Fruit fly (Drosophila melanogaster) whole organism, larva: Measurements from ENCODE around the gene CG14154.

Experiments
- noc ChIP-seq: fragments of 200-800 bp; sonication (Bioruptor generic); optimal IDR thresholded peaks from 3 replicates; lab custom pipeline; 2019; ENCODE audit warnings: missing biosample characterization, mild to moderate bottlenecking, missing genetic modification characterization, moderate library complexity

Gene CG14154

dm6 chr3L:10641589-10641988, at the start of gene CG14154:
Gene CG14154, plus strand, starts transcription at chr3L:10641889.
- TF ChIP-seq noc (tag; lab: Kevin White, UChicago) = no peak

- no peak for TF ChIP-seq noc (tag; lab: Kevin White, UChicago)
Measured at dm6 chr3L:10599512-10599911, 42.2 kb upstream of the CG14154 start.

- TF ChIP-seq noc (tag; lab: Kevin White, UChicago) = no peak
Measured at dm6 chr3L:10623476-10623875, 18.2 kb upstream of the CG14154 start, which contains the start of gene CG42521. Gene CG42521, minus strand, starts transcription at chr3L:10623576.

dm6 chr3L:10625499-10625898, 16.2 kb upstream of the CG14154 start, which contains the start of gene CG43127:
Gene CG43127, minus strand, starts transcription at chr3L:10625599.
- TF ChIP-seq noc (tag; lab: Kevin White, UChicago) = no peak

dm6 chr3L:10626199-10626598, 15.5 kb upstream of the CG14154 start, which contains the start of gene CG34238:
Gene CG34238, plus strand, starts transcription at chr3L:10626499.
- no peak for TF ChIP-seq noc (tag; lab: Kevin White, UChicago)

DNA sequence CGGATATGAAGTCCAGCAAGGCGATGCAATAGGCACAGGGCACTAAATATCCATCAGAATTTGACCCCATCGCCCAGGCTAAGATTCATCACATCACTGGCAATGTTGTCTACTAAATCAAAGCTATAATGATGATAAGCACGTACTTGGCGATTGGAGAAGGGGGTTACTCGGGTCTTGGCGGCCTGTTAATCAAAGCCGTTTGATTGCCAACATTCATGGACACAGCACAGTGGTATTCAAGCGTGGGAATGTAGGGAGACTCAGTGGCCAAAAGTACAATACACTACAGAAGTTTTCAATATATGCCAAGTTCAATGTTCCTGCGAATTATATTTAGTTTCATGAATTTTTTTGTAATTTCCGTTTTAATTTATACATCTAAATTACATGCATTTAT, 13.3 kb upstream of the CG14154 start, which contains the start of gene CG14151:
Gene CG14151, minus strand, starts transcription at position 101 of the 400 bp plus-strand sequence.
- no peak for TF ChIP-seq noc (tag; lab: Kevin White, UChicago)

- no peak for TF ChIP-seq noc (tag; lab: Kevin White, UChicago)
Measured at dm6 chr3L:10629969-10630368, 11.7 kb upstream of the CG14154 start, which contains the start of gene CG42536. Gene CG42536, minus strand, starts transcription at chr3L:10630069.

DNA sequence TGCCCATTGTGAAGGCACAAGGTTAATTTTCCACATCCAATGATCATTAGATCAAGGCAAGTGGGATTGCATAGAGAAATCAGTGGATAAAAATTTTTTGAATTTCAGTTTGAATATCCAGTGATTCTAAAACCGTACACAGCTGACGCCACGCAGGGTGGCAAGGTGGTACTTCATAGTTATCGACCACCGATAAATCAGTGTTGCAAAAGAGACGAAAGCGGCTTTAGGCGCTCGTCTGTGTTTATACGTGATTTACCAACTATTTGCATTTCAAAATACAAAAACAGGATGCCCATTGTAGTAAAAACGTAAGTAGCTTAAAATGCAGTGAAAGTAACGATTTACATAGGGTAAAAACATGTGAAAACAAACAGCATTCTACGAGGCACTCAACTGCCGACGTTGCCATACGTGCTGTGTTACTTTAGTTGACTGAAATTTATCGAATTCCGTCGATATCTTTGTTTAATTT, 10.8 kb upstream of the CG14154 start, which contains the start of the genes CG42535, CG34001 and hay:
Gene CG42535, minus strand, starts transcription at position 51 of the 475 bp plus-strand sequence.
Gene CG34001, plus strand, starts transcription at position 195 of the 475 bp plus-strand sequence.
Gene hay, plus strand, starts transcription at position 195 of the 475 bp plus-strand sequence.
- no peak for TF ChIP-seq noc (tag; lab: Kevin White, UChicago)

dm6 chr3L:10637819-10638218, 3.9 kb upstream of the CG14154 start, which contains the start of gene Cnep1r2:
Gene Cnep1r2, plus strand, starts transcription at chr3L:10638146.
- TF ChIP-seq noc (tag; lab: Kevin White, UChicago) = peak; percentile 94

- no peak for TF ChIP-seq noc (tag; lab: Kevin White, UChicago)
Measured at dm6 chr3L:10639440-10639839, 2.2 kb upstream of the CG14154 start, which contains the start of gene CG18628. Gene CG18628, plus strand, starts transcription at chr3L:10639740.

DNA sequence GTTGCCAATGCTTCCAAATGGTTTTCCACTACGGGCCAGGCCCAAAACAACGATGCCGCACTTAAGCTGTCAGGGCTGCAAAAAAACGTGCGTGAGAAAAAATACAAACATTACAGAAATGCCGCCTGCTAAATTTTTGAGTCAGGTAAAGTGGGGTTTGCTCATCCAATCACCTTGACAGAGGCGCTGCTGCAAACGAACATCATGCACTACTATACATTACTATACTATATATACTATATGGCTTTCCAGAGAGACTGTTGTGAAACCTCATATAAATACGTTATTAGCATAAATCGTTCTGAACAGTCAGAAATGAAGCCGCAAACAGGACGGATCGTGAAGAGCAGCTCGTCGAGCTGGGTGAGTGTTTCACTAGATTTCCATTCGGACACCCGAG, 1.5 kb downstream of the CG14154 start, which contains the start of gene CG14153:
Gene CG14153, plus strand, starts transcription at position 301 of the 400 bp plus-strand sequence.
- TF ChIP-seq noc (tag; lab: Kevin White, UChicago) = no peak

DNA sequence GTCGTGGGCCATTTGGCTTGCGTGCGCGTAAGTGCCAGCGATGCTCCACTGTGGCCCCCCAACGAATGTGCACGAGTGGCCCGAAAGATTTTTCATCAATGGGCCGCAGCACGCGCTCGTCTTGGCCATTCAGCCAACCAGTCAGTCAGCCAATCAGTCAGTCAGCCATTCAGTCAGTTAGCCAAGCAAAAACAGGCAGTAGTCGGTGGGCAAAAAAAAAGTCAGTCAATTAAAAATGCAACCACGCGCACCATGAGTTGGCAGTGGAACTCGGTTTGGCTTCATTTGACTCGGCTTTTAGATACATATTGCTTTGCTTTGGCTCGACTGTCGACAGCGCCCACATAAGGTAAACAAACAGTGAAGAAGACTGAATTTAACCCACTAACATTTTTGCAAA, 4.3 kb downstream of the CG14154 start:
- TF ChIP-seq noc (tag; lab: Kevin White, UChicago) = no peak

DNA sequence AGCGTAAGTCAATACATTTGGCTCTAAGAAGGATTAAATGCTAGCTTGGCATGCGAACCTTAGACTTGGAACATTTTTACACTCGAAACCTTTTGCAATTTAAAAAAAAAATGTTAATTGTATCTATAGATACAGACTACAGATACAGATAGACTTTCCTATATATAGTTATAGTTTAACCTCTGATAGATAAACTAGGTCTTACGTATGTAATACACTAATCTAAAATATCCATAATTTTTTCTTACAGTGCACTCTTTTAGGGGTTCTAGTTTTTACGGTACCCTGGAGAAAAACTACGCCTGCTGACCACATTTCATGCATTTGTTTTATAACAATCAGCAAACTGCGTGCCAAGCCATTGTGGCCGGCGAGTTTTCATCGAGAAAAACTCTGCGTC, 5.5 kb downstream of the CG14154 start:
- no peak for TF ChIP-seq noc (tag; lab: Kevin White, UChicago)

- TF ChIP-seq noc (tag; lab: Kevin White, UChicago) = no peak
Measured at dm6 chr3L:10648431-10648830, 6.7 kb downstream of the CG14154 start.

DNA sequence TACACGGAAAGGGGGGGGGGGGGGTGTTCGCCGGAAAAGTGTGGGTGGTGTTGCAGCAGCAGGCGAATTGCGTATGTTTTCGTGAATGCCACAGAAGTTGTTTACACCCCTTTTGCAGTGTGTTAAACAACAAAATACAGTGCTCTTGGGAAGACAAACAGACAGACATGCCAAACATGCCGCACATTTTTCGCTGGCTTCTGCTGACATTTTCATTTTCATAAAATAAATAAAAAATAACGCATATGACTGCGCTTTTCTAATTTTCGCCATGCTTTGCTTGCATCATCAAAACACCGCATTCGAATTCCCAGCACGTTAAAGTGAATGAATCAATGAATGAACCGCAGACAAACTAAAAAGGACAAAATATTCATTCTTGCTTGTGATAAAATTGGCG, 9.6 kb downstream of the CG14154 start:
- TF ChIP-seq noc (tag; lab: Kevin White, UChicago) = no peak

DNA sequence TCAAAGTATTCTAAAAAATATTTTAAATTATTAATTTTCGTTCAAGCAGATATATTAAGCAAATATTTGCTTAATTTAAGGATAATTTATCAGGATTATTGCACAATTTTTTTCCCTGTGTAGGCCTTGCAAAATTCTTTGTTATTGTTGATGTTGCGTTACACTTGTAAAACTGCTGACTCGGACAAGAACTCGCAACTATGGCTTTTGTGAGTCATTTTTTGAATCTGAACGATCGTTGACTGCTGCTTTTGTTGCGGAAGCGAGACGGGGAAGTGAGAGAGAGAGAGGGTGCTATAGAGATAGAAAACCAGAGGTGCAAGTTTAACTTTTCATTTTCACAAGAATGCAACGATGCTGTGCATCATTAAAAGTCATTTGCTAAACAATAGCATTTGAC, 10.8 kb downstream of the CG14154 start:
- no peak for TF ChIP-seq noc (tag; lab: Kevin White, UChicago)

- no peak for TF ChIP-seq noc (tag; lab: Kevin White, UChicago)
Measured at dm6 chr3L:10654439-10654838, 12.8 kb downstream of the CG14154 start.
